Worm (Caenorhabditis elegans) whole organism, early embryonic: ENCODE measurements around the gene rod-1.

ENCODE experiments used
- B0310.2 ChIP-seq: sonication (generic microtip); optimal IDR thresholded peaks from 2 replicates; lab custom pipeline; 2016; ENCODE audit warnings: mild to moderate bottlenecking, missing genetic modification characterization, missing compliant biosample characterization
- F13C5.2 ChIP-seq: sonication (generic microtip); optimal IDR thresholded peaks from 2 replicates; lab custom pipeline; 2017; ENCODE audit warnings: mild to moderate bottlenecking, missing genetic modification characterization, inconsistent platforms, missing compliant biosample characterization
- aly-1 ChIP-seq: sonication (generic microtip); optimal IDR thresholded peaks from 2 replicates; lab custom pipeline; 2016; ENCODE audit warnings: missing genetic modification characterization, missing compliant biosample characterization
- ama-1 ChIP-seq: fragments of 150-350 bp; optimal IDR thresholded peaks from 2 replicates; lab custom pipeline; 2014
- ceh-13 ChIP-seq: fragments of 200-800 bp; sonication (Bioruptor generic); optimal IDR thresholded peaks from 2 replicates; lab custom pipeline; 2018; ENCODE audit warnings: mild to moderate bottlenecking, missing genetic modification characterization, missing compliant biosample characterization
- ceh-36 ChIP-seq: sonication (generic microtip); optimal IDR thresholded peaks from 2 replicates; lab custom pipeline; 2016; ENCODE audit warnings: missing genetic modification characterization, inconsistent platforms, missing compliant biosample characterization
- ets-7 ChIP-seq: sonication (generic microtip); optimal IDR thresholded peaks from 2 replicates; lab custom pipeline; 2016; ENCODE audit warnings: missing genotype, missing genetic modification characterization, missing compliant biosample characterization
- flt-1 ChIP-seq: fragments of 200-800 bp; sonication (Bioruptor generic); IDR thresholded peaks from 2 replicates; pipeline ENCODE4 v1.3.6; 2022; ENCODE audit warnings: missing genetic modification characterization, missing compliant biosample characterization
- hmbx-1 ChIP-seq: sonication (generic microtip); optimal IDR thresholded peaks from 2 replicates; lab custom pipeline; 2016; ENCODE audit warnings: mild to moderate bottlenecking, missing genetic modification characterization, missing compliant biosample characterization
- hmg-4 ChIP-seq: fragments of 200-800 bp; sonication (Bioruptor generic); optimal IDR thresholded peaks from 2 replicates; lab custom pipeline; 2018; ENCODE audit warnings: mild to moderate bottlenecking, missing genetic modification characterization, missing compliant biosample characterization
- hnd-1 ChIP-seq: sonication (generic microtip); optimal IDR thresholded peaks from 2 replicates; lab custom pipeline; 2016; ENCODE audit warnings: missing genetic modification characterization, missing compliant biosample characterization
- pes-1 ChIP-seq: fragments of 200-800 bp; sonication (Bioruptor generic); IDR thresholded peaks from 2 replicates; pipeline ENCODE4 v1.3.6; 2022; ENCODE audit warnings: missing genetic modification reagents, missing genetic modification characterization, missing compliant biosample characterization
- scrt-1 ChIP-seq: fragments of 200-800 bp; sonication (Bioruptor generic); IDR thresholded peaks from 2 replicates; pipeline ENCODE4 v1.3.6; 2022; ENCODE audit warnings: missing genetic modification characterization, missing compliant biosample characterization
- sea-1 ChIP-seq: fragments of 200-800 bp; sonication (Bioruptor generic); conservative IDR thresholded peaks from 2 replicates; pipeline ENCODE4 v1.3.6; 2022; ENCODE audit warnings: missing genetic modification characterization, missing compliant biosample characterization
- tbx-11 ChIP-seq: fragments of 200-800 bp; sonication (Bioruptor generic); IDR thresholded peaks from 2 replicates; pipeline ENCODE4 v1.3.6; 2022; ENCODE audit warnings: missing genetic modification characterization, missing compliant biosample characterization
- tbx-37 ChIP-seq: fragments of 200-800 bp; sonication (Bioruptor generic); conservative IDR thresholded peaks from 2 replicates; pipeline ENCODE4 v1.3.6; 2022; ENCODE audit warnings: missing genetic modification reagents, missing genetic modification characterization, missing compliant biosample characterization
- tra-4 ChIP-seq: sonication (generic microtip); optimal IDR thresholded peaks from 2 replicates; lab custom pipeline; 2017; ENCODE audit warnings: missing genetic modification characterization, missing compliant biosample characterization

rod-1 gene

DNA sequence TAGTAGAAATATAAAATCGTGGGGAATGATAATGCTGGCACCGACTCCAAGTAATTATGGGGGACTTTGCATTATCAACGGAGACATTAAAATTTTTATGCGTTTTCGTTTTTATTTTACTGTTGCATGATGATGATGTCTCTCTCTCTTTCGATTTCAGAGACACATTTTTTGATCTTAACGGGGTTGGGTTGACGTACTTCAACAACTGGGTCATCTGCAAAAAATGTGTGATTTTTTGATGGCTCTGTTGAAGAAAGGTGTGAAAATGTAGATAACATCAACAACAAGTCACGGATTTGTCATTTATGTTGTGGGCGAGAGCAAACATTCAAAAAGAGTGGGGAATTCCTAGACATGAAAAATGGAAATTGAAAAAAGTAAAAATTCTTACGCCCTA, 23.1 kb downstream of the rod-1 start, which contains the start of gene F55G1.15:
Gene F55G1.15, minus strand, starts transcription at position 101 of the 400 bp plus-strand sequence.
- TF ChIP-seq hmg-4 (GFP tag; lab: Kevin White, UChicago) (no peak), ceh-36 (no peak), aly-1 (no peak), F13C5.2 (tag; lab: Kevin White, UChicago) (no peak), sea-1 (GFP tag; lab: Robert Waterston, UW) (no peak), ama-1 (lab: Kevin White, UChicago) (no peak), pes-1 (GFP tag; lab: Robert Waterston, UW) (no peak), tra-4 (tag; lab: Kevin White, UChicago) (no peak), tbx-37 (GFP tag; lab: Robert Waterston, UW) (no peak), ceh-13 (no peak), hnd-1 (tag; lab: Kevin White, UChicago) (no peak), ets-7 (no peak), B0310.2 (tag; lab: Kevin White, UChicago) (no peak), flt-1 (no peak), scrt-1 (GFP tag; lab: Robert Waterston, UW) (no peak), tbx-11 (GFP tag; lab: Robert Waterston, UW) (no peak), hmbx-1 (tag; lab: Kevin White, UChicago) (no peak)

DNA sequence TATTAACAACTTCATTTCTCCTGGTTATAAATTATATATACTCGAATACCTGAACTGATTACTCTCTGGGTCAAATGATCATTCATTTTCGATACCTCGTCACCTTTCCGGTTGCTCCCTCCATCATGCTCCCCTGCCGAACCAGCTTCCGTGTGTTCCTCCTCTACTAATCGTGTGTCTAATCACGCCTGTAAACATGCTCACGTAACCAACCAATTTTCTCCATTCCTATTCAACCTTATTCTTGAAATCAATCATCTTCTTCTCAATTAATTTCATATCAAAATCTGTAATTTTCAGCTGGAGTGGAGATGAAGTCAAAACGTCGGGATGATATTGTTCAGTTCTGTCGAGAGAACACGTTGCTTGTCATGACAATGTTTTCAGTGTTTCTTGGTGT, 25.1 kb downstream of the rod-1 start, which contains the start of gene glt-6:
Gene glt-6, plus strand, starts transcription at position 301 of the 400 bp plus-strand sequence.
- no peak for TF ChIP-seq hnd-1 (tag; lab: Kevin White, UChicago)
- TF ChIP-seq pes-1 (GFP tag; lab: Robert Waterston, UW) = no peak
- no peak for TF ChIP-seq tbx-11 (GFP tag; lab: Robert Waterston, UW)
- TF ChIP-seq scrt-1 (GFP tag; lab: Robert Waterston, UW) = no peak
- TF ChIP-seq B0310.2 (tag; lab: Kevin White, UChicago) = no peak
- no peak for TF ChIP-seq flt-1
- TF ChIP-seq sea-1 (GFP tag; lab: Robert Waterston, UW) = no peak
- TF ChIP-seq aly-1 = no peak
- TF ChIP-seq tra-4 (tag; lab: Kevin White, UChicago) = no peak
- TF ChIP-seq ets-7 = no peak
- TF ChIP-seq hmg-4 (GFP tag; lab: Kevin White, UChicago) = no peak
- TF ChIP-seq ceh-13 = no peak
- no peak for TF ChIP-seq F13C5.2 (tag; lab: Kevin White, UChicago)

DNA sequence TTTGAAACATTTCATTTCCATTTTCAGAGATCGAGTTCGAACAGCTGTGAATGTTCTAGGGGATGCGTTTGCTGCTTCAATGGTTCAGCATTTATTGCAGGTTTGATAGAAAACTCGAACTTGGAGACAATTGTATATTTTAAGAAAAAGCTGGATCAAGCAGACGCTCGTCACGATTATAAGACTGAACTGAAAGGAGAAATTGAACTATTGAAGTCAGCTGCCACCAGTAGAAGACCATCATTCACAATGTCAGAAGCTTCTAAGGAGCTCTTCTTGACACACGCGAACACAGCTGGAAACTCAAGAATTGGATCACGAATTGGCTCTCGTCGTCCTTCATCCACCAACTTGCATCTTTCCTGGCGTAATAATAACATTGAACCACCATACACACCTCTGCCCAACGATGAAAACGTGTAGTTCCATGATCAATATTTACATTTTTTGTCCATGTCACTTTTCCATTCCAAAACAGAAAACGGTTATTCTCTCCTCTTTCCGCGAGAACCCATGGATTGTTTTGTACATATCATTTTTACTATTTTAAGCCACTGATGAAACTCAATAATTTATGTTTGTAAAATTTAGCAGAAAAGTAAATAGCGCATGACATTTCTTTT, 27.7 kb downstream of the rod-1 start:
- TF ChIP-seq aly-1 = no peak
- no peak for TF ChIP-seq ceh-36
- TF ChIP-seq ama-1 (lab: Kevin White, UChicago) = no peak
- TF ChIP-seq ets-7 = no peak
- no peak for TF ChIP-seq hmbx-1 (tag; lab: Kevin White, UChicago)

DNA sequence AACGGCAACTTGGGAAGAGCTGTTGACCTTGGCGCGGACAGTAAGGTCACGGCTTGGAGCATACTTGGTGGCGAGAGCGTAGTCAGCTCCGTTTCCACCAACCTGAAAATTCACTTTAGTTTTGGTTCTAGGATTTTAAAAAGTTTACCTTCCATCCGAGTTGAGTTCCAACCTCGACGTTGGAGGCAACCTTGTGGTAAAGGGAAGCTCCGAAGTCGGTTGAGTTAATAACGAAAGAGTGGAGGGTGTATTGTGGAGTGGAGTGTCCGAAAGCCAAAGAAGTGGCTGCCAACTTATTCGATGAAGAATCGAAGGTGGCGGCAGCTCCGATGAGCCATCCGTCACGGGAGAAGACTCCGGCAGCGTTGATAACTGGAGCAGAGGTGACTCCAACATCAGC, 28.5 kb downstream of the rod-1 start:
- no peak for TF ChIP-seq B0310.2 (tag; lab: Kevin White, UChicago)
- TF ChIP-seq flt-1 = no peak
- no peak for TF ChIP-seq aly-1
- no peak for TF ChIP-seq tra-4 (tag; lab: Kevin White, UChicago)
- no peak for TF ChIP-seq hmbx-1 (tag; lab: Kevin White, UChicago)
- no peak for TF ChIP-seq pes-1 (GFP tag; lab: Robert Waterston, UW)
- no peak for TF ChIP-seq ceh-36
- TF ChIP-seq hmg-4 (GFP tag; lab: Kevin White, UChicago) = no peak

DNA sequence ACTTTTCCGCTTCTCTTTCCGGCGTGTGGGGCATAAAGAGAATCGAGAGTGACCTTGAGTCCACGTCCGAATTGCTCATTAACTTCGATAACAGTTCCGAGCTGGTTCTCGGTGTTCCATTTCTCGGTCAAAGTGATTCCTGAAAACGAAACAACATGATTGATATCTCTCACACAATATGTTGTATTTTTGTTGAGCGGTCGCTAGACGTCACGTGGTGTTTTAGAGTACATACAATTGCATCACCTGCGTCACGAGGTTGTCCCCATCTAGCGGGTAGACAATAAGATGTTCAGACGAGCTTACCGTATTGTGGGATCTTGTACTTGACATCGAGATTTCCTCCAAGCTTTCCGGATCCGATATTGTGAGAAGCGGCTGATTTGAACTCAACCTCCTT, 29.1 kb downstream of the rod-1 start:
- TF ChIP-seq tra-4 (tag; lab: Kevin White, UChicago) (no peak), flt-1 (no peak), ceh-36 (no peak), hmg-4 (GFP tag; lab: Kevin White, UChicago) (no peak)

DNA sequence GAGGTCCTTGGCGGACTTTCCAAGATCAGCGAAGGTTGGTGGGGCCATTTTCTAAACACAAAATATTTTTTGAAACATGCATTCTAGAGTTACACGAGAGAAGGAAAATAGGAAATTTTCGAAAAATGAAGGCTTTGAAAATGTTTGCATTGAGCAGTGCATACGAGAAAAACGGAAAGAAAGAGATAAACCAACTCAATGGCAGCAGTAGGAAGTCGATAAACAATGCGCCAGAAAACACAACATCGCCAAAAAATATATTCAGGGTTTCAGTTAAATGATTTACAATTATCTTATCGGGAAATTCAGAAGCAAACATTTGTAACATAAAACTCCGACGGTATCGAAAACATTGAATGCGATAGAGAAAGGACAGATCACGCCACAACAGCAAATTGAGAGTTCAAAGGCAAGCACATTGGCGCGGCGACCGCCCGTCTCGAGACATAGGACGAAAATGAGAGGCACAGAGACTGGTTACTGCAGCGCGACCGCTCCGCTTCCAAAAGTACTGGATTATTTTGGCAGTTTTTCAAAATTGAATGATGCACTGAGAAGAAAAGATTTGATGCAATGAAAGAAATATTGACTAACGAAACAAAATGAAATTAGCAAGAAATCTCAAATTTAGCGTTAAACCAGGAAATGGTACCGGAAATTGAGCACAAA, 29.7 kb downstream of the rod-1 start, which contains the start of the genes vdac-1 and R05G6.5:
Gene vdac-1, minus strand, starts transcription at position 51 of the 669 bp plus-strand sequence.
Gene R05G6.5, plus strand, starts transcription at position 527 of the 669 bp plus-strand sequence.
- no peak for TF ChIP-seq aly-1
- TF ChIP-seq ceh-36 = no peak
- TF ChIP-seq hmg-4 (GFP tag; lab: Kevin White, UChicago) = no peak
- TF ChIP-seq tra-4 (tag; lab: Kevin White, UChicago) = no peak
- TF ChIP-seq ets-7 = no peak
- TF ChIP-seq hmbx-1 (tag; lab: Kevin White, UChicago) = no peak

DNA sequence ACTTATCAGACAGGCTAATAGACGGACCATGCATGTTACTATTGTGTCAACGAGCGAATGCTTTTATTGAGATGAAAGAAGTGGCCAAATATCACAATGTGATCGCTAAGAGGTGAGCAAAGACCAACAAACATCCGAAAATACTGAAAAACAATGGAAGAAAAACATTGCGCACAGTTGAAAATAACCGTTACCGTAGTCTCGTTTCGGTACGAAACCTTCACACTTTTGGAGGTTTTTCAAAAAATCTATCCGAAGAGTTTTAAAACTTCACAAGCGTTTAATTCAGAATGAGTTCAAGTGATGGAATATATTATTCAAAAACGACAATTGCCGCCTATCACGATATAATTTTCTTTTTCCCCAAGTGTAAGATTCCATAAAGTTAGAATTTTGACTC, 30.6 kb downstream of the rod-1 start:
- TF ChIP-seq hmg-4 (GFP tag; lab: Kevin White, UChicago) (no peak), hmbx-1 (tag; lab: Kevin White, UChicago) (no peak), tbx-11 (GFP tag; lab: Robert Waterston, UW) (no peak), ama-1 (lab: Kevin White, UChicago) (no peak), scrt-1 (GFP tag; lab: Robert Waterston, UW) (no peak), ceh-36 (no peak), hnd-1 (tag; lab: Kevin White, UChicago) (no peak), B0310.2 (tag; lab: Kevin White, UChicago) (no peak), flt-1 (no peak), ceh-13 (no peak), ets-7 (no peak), tra-4 (tag; lab: Kevin White, UChicago) (no peak), aly-1 (no peak), sea-1 (GFP tag; lab: Robert Waterston, UW) (no peak), tbx-37 (GFP tag; lab: Robert Waterston, UW) (no peak)

DNA sequence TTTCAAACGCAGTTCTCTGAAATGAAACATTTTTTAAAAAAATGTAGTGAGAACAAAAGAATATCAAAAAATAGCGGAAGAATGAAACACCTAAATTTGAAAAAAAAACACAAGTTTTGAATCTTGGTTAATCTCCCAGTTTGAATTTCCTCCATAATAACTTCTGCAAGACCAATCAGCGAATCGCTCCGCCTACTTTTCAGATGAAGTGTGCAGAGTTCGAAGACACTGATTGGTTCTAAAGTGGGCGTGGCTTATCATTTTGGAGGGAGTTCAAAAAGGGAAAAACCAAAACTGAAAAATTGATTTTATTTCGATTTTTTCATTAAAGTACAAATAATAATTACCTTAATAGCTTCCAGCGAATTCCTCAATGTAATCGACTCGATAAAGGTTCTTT, 32.6 kb downstream of the rod-1 start:
- TF ChIP-seq hmg-4 (GFP tag; lab: Kevin White, UChicago) (no peak), tra-4 (tag; lab: Kevin White, UChicago) (no peak), ceh-36 (no peak), tbx-37 (GFP tag; lab: Robert Waterston, UW) (no peak), flt-1 (no peak), hnd-1 (tag; lab: Kevin White, UChicago) (no peak), B0310.2 (tag; lab: Kevin White, UChicago) (no peak), F13C5.2 (tag; lab: Kevin White, UChicago) (no peak), sea-1 (GFP tag; lab: Robert Waterston, UW) (no peak), scrt-1 (GFP tag; lab: Robert Waterston, UW) (no peak), hmbx-1 (tag; lab: Kevin White, UChicago) (no peak), ama-1 (lab: Kevin White, UChicago) (no peak), pes-1 (GFP tag; lab: Robert Waterston, UW) (no peak), aly-1 (no peak), ceh-13 (no peak), ets-7 (no peak), tbx-11 (GFP tag; lab: Robert Waterston, UW) (no peak)
